Fruit fly (Drosophila melanogaster) whole organism, embryonic: ENCODE results near the gene CG13893.
A peak's percentile ranks its signal among the peaks of the same experiment; 100 is the strongest.

ENCODE experiments used
- Aef1 ChIP-seq: fragments of 200-800 bp; sonication (Bioruptor generic); IDR thresholded peaks from 3 replicates; pipeline ENCODE4 v1.3.6; 2022; ENCODE audit warnings: missing biosample characterization, missing genetic modification characterization
- B-H2 ChIP-seq: fragments of 200-800 bp; sonication (Bioruptor generic); optimal IDR thresholded peaks from 2 replicates; lab custom pipeline; 2018; ENCODE audit warnings: missing biosample characterization, mild to moderate bottlenecking, missing genetic modification characterization
- CG10565 ChIP-seq: fragments of 200-800 bp; sonication (Bioruptor generic); optimal IDR thresholded peaks from 3 replicates; lab custom pipeline; 2016; ENCODE audit warnings: missing biosample characterization, mild to moderate bottlenecking, missing genetic modification characterization
- CG10654 ChIP-seq: fragments of 200-800 bp; sonication (Bioruptor generic); optimal IDR thresholded peaks from 2 replicates; lab custom pipeline; 2016; ENCODE audit warnings: missing biosample characterization, missing genetic modification characterization
- CG11247 ChIP-seq: fragments of 200-800 bp; sonication (Bioruptor generic); IDR thresholded peaks from 2 replicates; pipeline ENCODE4 v1.3.6; 2022; ENCODE audit warnings: missing biosample characterization, missing genetic modification characterization
- CG11504 ChIP-seq: fragments of 200-800 bp; sonication (Bioruptor generic); optimal IDR thresholded peaks from 3 replicates; lab custom pipeline; 2019; ENCODE audit warnings: missing biosample characterization, mild to moderate bottlenecking, missing genetic modification characterization, moderate library complexity
- CG11560 ChIP-seq: fragments of 200-800 bp; sonication (Bioruptor generic); IDR thresholded peaks from 3 replicates; pipeline ENCODE4 v1.3.6; 2022; ENCODE audit warnings: missing biosample characterization, missing genetic modification characterization
- CG12659 ChIP-seq: fragments of 200-800 bp; sonication (Bioruptor generic); optimal IDR thresholded peaks from 3 replicates; lab custom pipeline; 2017; ENCODE audit warnings: mild to moderate bottlenecking, missing biosample characterization, missing genetic modification reagents, missing genetic modification characterization
- CG12744 ChIP-seq: fragments of 200-800 bp; sonication (Bioruptor generic); optimal IDR thresholded peaks from 2 replicates; lab custom pipeline; 2016; ENCODE audit warnings: missing biosample characterization, missing genetic modification characterization
- CG15269 ChIP-seq: fragments of 200-800 bp; sonication (Bioruptor generic); optimal IDR thresholded peaks from 2 replicates; lab custom pipeline; 2018; ENCODE audit warnings: missing biosample characterization, mild to moderate bottlenecking, missing genetic modification characterization, moderate library complexity
- CG15479 ChIP-seq: fragments of 200-800 bp; sonication (Bioruptor generic); optimal IDR thresholded peaks from 3 replicates; lab custom pipeline; 2019; ENCODE audit warnings: missing biosample characterization, mild to moderate bottlenecking, missing genetic modification characterization, moderate library complexity
- CG18764 ChIP-seq: fragments of 200-800 bp; sonication (Bioruptor generic); optimal IDR thresholded peaks from 3 replicates; lab custom pipeline; 2016; ENCODE audit warnings: missing biosample characterization, missing genetic modification characterization
- CG2678 ChIP-seq: fragments of 200-800 bp; sonication (Bioruptor generic); optimal IDR thresholded peaks from 3 replicates; lab custom pipeline; 2019; ENCODE audit warnings: missing biosample characterization, mild to moderate bottlenecking, missing genetic modification characterization, moderate library complexity
- CG30020 ChIP-seq: fragments of 200-800 bp; optimal IDR thresholded peaks from 2 replicates; lab custom pipeline; 2019; ENCODE audit warnings: missing biosample characterization, mild to moderate bottlenecking, missing genetic modification characterization, moderate library complexity
- CG3407 ChIP-seq: fragments of 200-800 bp; sonication (Bioruptor generic); optimal IDR thresholded peaks from 2 replicates; lab custom pipeline; 2018; ENCODE audit warnings: missing biosample characterization, mild to moderate bottlenecking, missing genetic modification characterization
- CG42726 ChIP-seq: fragments of 200-800 bp; sonication (Bioruptor generic); IDR thresholded peaks from 2 replicates; pipeline ENCODE4 v1.3.6; 2022; ENCODE audit warnings: missing biosample characterization, missing genetic modification characterization; ENCODE audit not compliant: partially characterized antibody
- CG6854 ChIP-seq: fragments of 200-800 bp; sonication (Bioruptor generic); optimal IDR thresholded peaks from 3 replicates; lab custom pipeline; 2017; ENCODE audit warnings: missing biosample characterization, mild to moderate bottlenecking, missing genetic modification characterization
- CG7271 ChIP-seq: fragments of 200-800 bp; sonication (Bioruptor generic); optimal IDR thresholded peaks from 2 replicates; lab custom pipeline; 2018; ENCODE audit warnings: missing biosample characterization, mild to moderate bottlenecking, missing genetic modification characterization, moderate library complexity
- CG8281 ChIP-seq: fragments of 200-800 bp; sonication (Bioruptor generic); optimal IDR thresholded peaks from 2 replicates; lab custom pipeline; 2018; ENCODE audit warnings: missing biosample characterization, mild to moderate bottlenecking, missing genetic modification characterization, moderate library complexity
- CG8944 ChIP-seq: fragments of 200-800 bp; sonication (Bioruptor generic); optimal IDR thresholded peaks from 3 replicates; lab custom pipeline; 2016; ENCODE audit warnings: missing biosample characterization, missing genetic modification characterization
- CTCF ChIP-seq: fragments of 200-800 bp; sonication (Bioruptor generic); optimal IDR thresholded peaks from 2 replicates; lab custom pipeline; 2017; ENCODE audit warnings: missing biosample characterization, mild to moderate bottlenecking, missing genetic modification characterization, moderate library complexity
- Chrac-16 ChIP-seq: fragments of 200-800 bp; sonication (Bioruptor generic); optimal IDR thresholded peaks from 3 replicates; lab custom pipeline; 2016; ENCODE audit warnings: missing biosample characterization, missing genetic modification characterization
- Doc2 ChIP-seq: fragments of 200-800 bp; sonication (Bioruptor generic); IDR thresholded peaks from 2 replicates; pipeline ENCODE4 v1.3.6; 2022; ENCODE audit warnings: missing biosample characterization, missing genetic modification characterization
- Fer2 ChIP-seq: fragments of 200-800 bp; sonication (Bioruptor generic); optimal IDR thresholded peaks from 2 replicates; lab custom pipeline; 2018; ENCODE audit warnings: missing biosample characterization, mild to moderate bottlenecking, missing genetic modification characterization, moderate library complexity
- Gug ChIP-seq: fragments of 200-800 bp; sonication (Bioruptor generic); IDR thresholded peaks from 4 replicates; pipeline ENCODE4 v1.3.6; 2022; ENCODE audit warnings: missing biosample characterization, missing genetic modification characterization
- H2.0 ChIP-seq: fragments of 200-800 bp; sonication (Bioruptor generic); IDR thresholded peaks from 2 replicates; pipeline ENCODE4 v1.3.6; 2022; ENCODE audit warnings: missing biosample characterization, missing genetic modification characterization
- HLH4C ChIP-seq: fragments of 200-800 bp; sonication (Bioruptor generic); IDR thresholded peaks from 3 replicates; pipeline ENCODE4 v1.3.6; 2022; ENCODE audit warnings: missing biosample characterization, missing genetic modification characterization; ENCODE audit not compliant: partially characterized antibody
- Hr39 ChIP-seq: fragments of >200 bp; optimal IDR thresholded peaks from 2 replicates; lab custom pipeline; 2017
- Hr51 ChIP-seq, 2 experiments: fragments of 200-800 bp; sonication (Bioruptor generic); optimal IDR thresholded peaks; 2 replicates in 1 of 2; 3 replicates in 1 of 2; lab custom pipeline; 2016 to 2018; ENCODE audit warnings: missing biosample characterization in 2 of 2, missing genetic modification characterization in 2 of 2, mild to moderate bottlenecking in 1 of 2, moderate library complexity in 1 of 2
- MESR4 ChIP-seq: fragments of 200-800 bp; sonication (Bioruptor generic); optimal IDR thresholded peaks from 2 replicates; lab custom pipeline; 2018; ENCODE audit warnings: missing biosample characterization, mild to moderate bottlenecking, missing genetic modification characterization, moderate library complexity
- Med ChIP-seq: fragments of 200-800 bp; sonication (Bioruptor generic); peaks from one replicate; lab custom pipeline; 2016; ENCODE audit warnings: missing biosample characterization, missing genetic modification characterization, mild to moderate bottlenecking, inconsistent platforms, moderate library complexity
- NC2β ChIP-seq: fragments of 200-800 bp; sonication (Bioruptor generic); optimal IDR thresholded peaks from 2 replicates; lab custom pipeline; 2016; ENCODE audit warnings: missing biosample characterization, missing genetic modification characterization
- Opbp ChIP-seq: fragments of 200-800 bp; sonication (Bioruptor generic); IDR thresholded peaks from 3 replicates; pipeline ENCODE4 v1.3.6; 2022; ENCODE audit warnings: missing biosample characterization, missing genetic modification characterization; ENCODE audit not compliant: partially characterized antibody
- Ptx1 ChIP-seq: fragments of 200-800 bp; sonication (Bioruptor generic); IDR thresholded peaks from 2 replicates; pipeline ENCODE4 v1.3.6; 2022; ENCODE audit warnings: missing biosample characterization, missing genetic modification characterization
- Ssrp ChIP-seq: fragments of 200-800 bp; sonication (Bioruptor generic); optimal IDR thresholded peaks from 2 replicates; lab custom pipeline; 2018; ENCODE audit warnings: missing biosample characterization, mild to moderate bottlenecking, missing genetic modification characterization, moderate library complexity
- chn ChIP-seq: fragments of 200-800 bp; sonication (Bioruptor generic); optimal IDR thresholded peaks from 2 replicates; lab custom pipeline; 2016; ENCODE audit warnings: missing biosample characterization, missing genetic modification characterization
- da ChIP-seq: fragments of 200-800 bp; sonication (Bioruptor generic); optimal IDR thresholded peaks from 2 replicates; lab custom pipeline; 2016; ENCODE audit warnings: missing biosample characterization, missing genetic modification characterization
- dan ChIP-seq: fragments of 200-800 bp; sonication (Bioruptor generic); IDR thresholded peaks from 2 replicates; pipeline ENCODE4 v1.3.6; 2022; ENCODE audit warnings: missing biosample characterization, missing genetic modification characterization
- dpn ChIP-seq, 2 experiments: fragments of 200-800 bp; sonication (Bioruptor generic); optimal IDR thresholded peaks; 3 replicates each; lab custom pipeline; 2016; ENCODE audit warnings: missing biosample characterization in 2 of 2, missing genetic modification characterization in 2 of 2
- eve ChIP-seq, 2 experiments: fragments of >200 bp; optimal IDR thresholded peaks; 2 replicates each; lab custom pipeline; 2017; ENCODE audit warnings: missing biosample characterization in 2 of 2, missing genetic modification characterization in 2 of 2
- hbn ChIP-seq: fragments of 200-800 bp; sonication (Bioruptor generic); IDR thresholded peaks from 2 replicates; pipeline ENCODE4 v1.3.6; 2022; ENCODE audit warnings: missing biosample characterization, missing genetic modification characterization; ENCODE audit not compliant: partially characterized antibody
- jumu ChIP-seq: fragments of 200-800 bp; sonication (Bioruptor generic); optimal IDR thresholded peaks from 3 replicates; lab custom pipeline; 2016; ENCODE audit warnings: missing biosample characterization, missing genetic modification characterization
- ken ChIP-seq: fragments of 200-800 bp; sonication (Bioruptor generic); IDR thresholded peaks from 3 replicates; pipeline ENCODE4 v1.3.6; 2022; ENCODE audit warnings: missing biosample characterization, missing genetic modification characterization
- lola ChIP-seq, 3 experiments: fragments of >200 bp in 2 of 3; fragments of 200-800 bp in 1 of 3; sonication (Bioruptor generic) in 1 of 3; optimal IDR thresholded peaks; 2 replicates each; lab custom pipeline; 2017 to 2019; ENCODE audit warnings: missing biosample characterization in 3 of 3, missing genetic modification characterization in 3 of 3, mild to moderate bottlenecking in 1 of 3, moderate library complexity in 1 of 3
- lov ChIP-seq, 2 experiments: fragments of 200-800 bp in 1 of 2; fragments of >200 bp in 1 of 2; sonication (Bioruptor generic) in 1 of 2; IDR thresholded peaks in 1 of 2; optimal IDR thresholded peaks in 1 of 2; 2 replicates in 1 of 2; 3 replicates in 1 of 2; pipeline versions ENCODE4 v1.3.6 to Lab custom; 2017 to 2022; ENCODE audit warnings: missing biosample characterization in 1 of 2, missing genetic modification characterization in 1 of 2
- odd ChIP-seq: fragments of 200-800 bp; sonication (Bioruptor generic); optimal IDR thresholded peaks from 2 replicates; lab custom pipeline; 2017; ENCODE audit warnings: missing biosample characterization, mild to moderate bottlenecking, missing genetic modification characterization
- pita ChIP-seq: fragments of 200-800 bp; sonication (Bioruptor generic); optimal IDR thresholded peaks from 2 replicates; lab custom pipeline; 2017; ENCODE audit warnings: missing biosample characterization, mild to moderate bottlenecking, missing genetic modification characterization
- run ChIP-seq: fragments of 200-800 bp; sonication (Bioruptor generic); optimal IDR thresholded peaks from 3 replicates; lab custom pipeline; 2018; ENCODE audit warnings: missing biosample characterization, mild to moderate bottlenecking, missing genetic modification characterization
- unpg ChIP-seq: fragments of 200-800 bp; sonication (Bioruptor generic); optimal IDR thresholded peaks from 3 replicates; lab custom pipeline; 2018; ENCODE audit warnings: missing biosample characterization, mild to moderate bottlenecking, missing genetic modification characterization, moderate library complexity

Gene CG13893

dm6 chr3L:640324-640974, 36.6 kb upstream of the CG13893 start (continued):
- TF ChIP-seq NC2β (peak; percentile 81), Aef1 (GFP tag; lab: Robert Waterston, UW) (peak; percentile 60), Chrac-16 (GFP tag; lab: Kevin White, UChicago) (peak; percentile 87), CG8944 (peak; percentile 77), Doc2 (GFP tag; lab: Robert Waterston, UW) (no peak), H2.0 (peak; percentile 56), CG30020 (tag; lab: Kevin White, UChicago) (peak; percentile 47), Ssrp (tag; lab: Kevin White, UChicago) (peak; percentile 83), unpg (GFP tag; lab: Kevin White, UChicago) (peak; percentile 86), CG10654 (GFP tag; lab: Kevin White, UChicago) (peak; percentile 75), eve (GFP tag; optimal IDR thresholded peaks at IDR 0.05; lab: Kevin White, UChicago) (peak; percentile 54 to 96), MESR4 (GFP tag; lab: Kevin White, UChicago) (peak; percentile 2), CG18764 (GFP tag; lab: Kevin White, UChicago) (peak; percentile 64), pita (no peak), CG3407 (GFP tag; lab: Kevin White, UChicago) (peak; percentile 79), chn (GFP tag; lab: Kevin White, UChicago) (peak; percentile 62), HLH4C (GFP tag; lab: Robert Waterston, UW) (no peak), Hr39 (lab: Kevin White, UChicago) (no peak), CG7271 (tag; lab: Kevin White, UChicago) (peak; percentile 60), B-H2 (GFP tag; lab: Kevin White, UChicago) (no peak), dan (GFP tag; lab: Robert Waterston, UW) (no peak; the same call in 1 of the 2 replicates), CG12659 (GFP tag; lab: Kevin White, UChicago) (peak; percentile 81), hbn (GFP tag; lab: Robert Waterston, UW) (no peak), CG11247 (GFP tag; lab: Robert Waterston, UW) (peak; percentile 51; the same call in 1 of the 2 replicates), odd (GFP tag; lab: Kevin White, UChicago) (peak; percentile 56), jumu (GFP tag; lab: Kevin White, UChicago) (peak; percentile 80), dpn (GFP tag; optimal IDR thresholded peaks at IDR 0.05; lab: Kevin White, UChicago) (peak; percentile 85 to 86), CTCF (peak; percentile 33), CG12744 (GFP tag; lab: Kevin White, UChicago) (peak; percentile 85), ken (GFP tag; lab: Robert Waterston, UW) (peak; percentile 63; the same call in 2 of the 3 replicates), Fer2 (tag; lab: Kevin White, UChicago) (no peak), CG8281 (tag; lab: Kevin White, UChicago) (peak; percentile 62), CG15479 (GFP tag; lab: Kevin White, UChicago) (peak; percentile 83), lov (optimal IDR thresholded peaks at IDR 0.05; lab: Kevin White, UChicago) (no peak), lov (GFP tag; IDR thresholded peaks at IDR 0.05; lab: Robert Waterston, UW) (no peak; the same call in 2 of the 3 replicates), Ptx1 (GFP tag; lab: Robert Waterston, UW) (peak; percentile 83), da (GFP tag; lab: Kevin White, UChicago) (peak; percentile 45), CG11504 (tag; lab: Kevin White, UChicago) (peak; percentile 84), run (tag; lab: Kevin White, UChicago) (peak; percentile 36), CG6854 (GFP tag; lab: Kevin White, UChicago) (peak; percentile 39), CG42726 (GFP tag; lab: Robert Waterston, UW) (no peak), Hr51 (GFP tag; optimal IDR thresholded peaks at IDR 0.05; lab: Kevin White, UChicago) (peak; percentile 73 to 81), CG11560 (tag; lab: Robert Waterston, UW) (no peak), Med (GFP tag; lab: Kevin White, UChicago) (peak; percentile 96), Gug (GFP tag; lab: Robert Waterston, UW) (peak; percentile 57; the same call in 3 of the 4 replicates), CG10565 (GFP tag; lab: Kevin White, UChicago) (peak; percentile 60), lola (GFP tag; optimal IDR thresholded peaks at IDR 0.05; lab: Kevin White, UChicago) (peak in 1 of 3 experiments; percentile 92), Opbp (GFP tag; lab: Robert Waterston, UW) (no peak), CG15269 (peak; percentile 85), CG2678 (tag; lab: Kevin White, UChicago) (peak; percentile 87)
